Fruit fly (Drosophila melanogaster) whole organism, adult: ENCODE measurements around the gene X11L.

Source experiments
- CG14711 ChIP-seq: fragments of 200-800 bp; sonication (Bioruptor generic); optimal IDR thresholded peaks from 2 replicates; lab custom pipeline; 2018; ENCODE audit warnings: missing biosample characterization, mild to moderate bottlenecking, missing genetic modification characterization, moderate library complexity
- CG1620 ChIP-seq: fragments of 200-800 bp; sonication (Bioruptor generic); optimal IDR thresholded peaks from 2 replicates; lab custom pipeline; 2016; ENCODE audit warnings: missing biosample characterization, missing genetic modification characterization
- CG33017 ChIP-seq: fragments of 200-800 bp; sonication (Bioruptor generic); optimal IDR thresholded peaks from 2 replicates; lab custom pipeline; 2018; ENCODE audit warnings: missing biosample characterization, mild to moderate bottlenecking, missing genetic modification characterization, moderate library complexity
- CG5204 ChIP-seq: fragments of 200-800 bp; sonication (Bioruptor generic); optimal IDR thresholded peaks from 2 replicates; lab custom pipeline; 2016; ENCODE audit warnings: missing biosample characterization, missing genetic modification characterization
- CG7045 ChIP-seq: fragments of 200-800 bp; sonication (Bioruptor generic); optimal IDR thresholded peaks from 2 replicates; lab custom pipeline; 2017; ENCODE audit warnings: missing biosample characterization, mild to moderate bottlenecking, missing genetic modification characterization
- CG7101 ChIP-seq: fragments of 200-800 bp; sonication (Bioruptor generic); optimal IDR thresholded peaks from 2 replicates; lab custom pipeline; 2018; ENCODE audit warnings: missing biosample characterization, mild to moderate bottlenecking, missing genetic modification characterization, moderate library complexity
- Clk ChIP-seq: fragments of 200-800 bp; sonication (Bioruptor generic); optimal IDR thresholded peaks from 2 replicates; lab custom pipeline; 2017; ENCODE audit warnings: missing biosample characterization, missing genetic modification characterization
- Crg-1 ChIP-seq: fragments of 200-800 bp; sonication (Bioruptor generic); optimal IDR thresholded peaks from 2 replicates; lab custom pipeline; 2016; ENCODE audit warnings: missing biosample characterization, missing genetic modification characterization
- Mnt ChIP-seq: fragments of 200-800 bp; sonication (Bioruptor generic); optimal IDR thresholded peaks from 2 replicates; lab custom pipeline; 2016; ENCODE audit warnings: missing biosample characterization, mild to moderate bottlenecking, missing genetic modification characterization
- bab1 ChIP-seq: fragments of 200-800 bp; sonication (Bioruptor generic); optimal IDR thresholded peaks from 3 replicates; lab custom pipeline; 2019; ENCODE audit warnings: missing biosample characterization, mild to moderate bottlenecking, missing genetic modification characterization, moderate library complexity
- cnc ChIP-seq, 2 experiments: fragments of >200 bp; optimal IDR thresholded peaks; 2 replicates each; lab custom pipeline; 2017
- kay ChIP-seq: fragments of 200-800 bp; sonication (Bioruptor generic); peaks from one replicate; lab custom pipeline; 2016; ENCODE audit warnings: missing biosample characterization, missing genetic modification characterization, borderline replicate concordance
- ovo ChIP-seq: fragments of 200-800 bp; sonication (Bioruptor generic); optimal IDR thresholded peaks from 2 replicates; lab custom pipeline; 2016; ENCODE audit warnings: missing biosample characterization, missing genetic modification characterization
- pad ChIP-seq: fragments of 200-800 bp; sonication (Bioruptor generic); optimal IDR thresholded peaks from 3 replicates; lab custom pipeline; 2017; ENCODE audit warnings: missing biosample characterization, missing genetic modification characterization, mild to moderate bottlenecking, moderate library complexity, missing genetic modification reagents

dm6 chrX:17622187-17622586 is 22.8 kb downstream of the X11L start:
- TF ChIP-seq CG14711 (tag; lab: Kevin White, UChicago): no peak
- no peak for TF ChIP-seq CG5204
- TF ChIP-seq cnc (optimal IDR thresholded peaks at IDR 0.05; lab: Kevin White, UChicago): no peak
- TF ChIP-seq CG7101 (tag; lab: Kevin White, UChicago): no peak
- no peak for TF ChIP-seq kay (GFP tag; lab: Kevin White, UChicago)
- TF ChIP-seq Crg-1: no peak
- no peak for TF ChIP-seq CG7045 (GFP tag; lab: Kevin White, UChicago)
- TF ChIP-seq Mnt (GFP tag; lab: Kevin White, UChicago): no peak
- TF ChIP-seq bab1: no peak
- no peak for TF ChIP-seq ovo (GFP tag; lab: Kevin White, UChicago)
- TF ChIP-seq Clk (GFP tag; lab: Kevin White, UChicago): no peak
- TF ChIP-seq CG1620: no peak
- TF ChIP-seq CG33017 (tag; lab: Kevin White, UChicago): no peak
- no peak for TF ChIP-seq pad
